Worm (Caenorhabditis elegans): Measurements from ENCODE around the gene dnj-23.

The dnj-23 gene

ce11 chrII:9113759-9114158 lies 5.4 kb upstream of the dnj-23 start (continued):
- 0 out of 2 replicates have a peak, but pooled peaks have one; percentile 28 for TF ChIP-seq Y53G8AR.9 (GFP tag; conservative IDR thresholded peaks at IDR 0.05)
- peak; percentile 42 for TF ChIP-seq atf-7 (tag; optimal IDR thresholded peaks at IDR 0.05)
- TF ChIP-seq zfh-2 (GFP tag; conservative IDR thresholded peaks at IDR 0.05) = no peak; the same call in 1 of the 2 replicates
- TF ChIP-seq D2030.7 (GFP tag; IDR thresholded peaks at IDR 0.05) = no peak
- no peak for TF ChIP-seq nfya-2 (GFP tag; IDR thresholded peaks at IDR 0.05)
- no peak for TF ChIP-seq ceh-40 (GFP tag; IDR thresholded peaks at IDR 0.05)
- TF ChIP-seq let-607 (tag; optimal IDR thresholded peaks at IDR 0.05) = peak; percentile 38 to 76
- peak; percentile 31 for TF ChIP-seq lin-40 (tag; optimal IDR thresholded peaks at IDR 0.05)
- peak; percentile 38; the same call in 1 of the 2 replicates for TF ChIP-seq B0336.3 (GFP tag; IDR thresholded peaks at IDR 0.05)
- TF ChIP-seq K11D2.4 (GFP tag; IDR thresholded peaks at IDR 0.05) = no peak
- no peak for TF ChIP-seq hlh-12 (tag; optimal IDR thresholded peaks at IDR 0.05)
- no peak for TF ChIP-seq hlh-26 (GFP tag; conservative IDR thresholded peaks at IDR 0.05)
- no peak for TF ChIP-seq F33H1.4 (GFP tag; IDR thresholded peaks at IDR 0.05)
- no peak for TF ChIP-seq cebp-2 (GFP tag; IDR thresholded peaks at IDR 0.05)
- TF ChIP-seq die-1 (tag; optimal IDR thresholded peaks at IDR 0.05) = no peak
- TF ChIP-seq Y56A3A.18 (GFP tag; IDR thresholded peaks at IDR 0.05) = no peak
- TF ChIP-seq ceh-91 (GFP tag; IDR thresholded peaks at IDR 0.05) = no peak
- no peak for TF ChIP-seq ama-1 (optimal IDR thresholded peaks at IDR 0.05)
- no peak for TF ChIP-seq ama-1 (GFP tag; optimal IDR thresholded peaks at IDR 0.05)
- no peak for TF ChIP-seq Y53F4B.3 (GFP tag; IDR thresholded peaks at IDR 0.05)
- TF ChIP-seq ztf-22 (GFP tag; optimal IDR thresholded peaks at IDR 0.05) = no peak
- TF ChIP-seq mel-28 (tag; optimal IDR thresholded peaks at IDR 0.05; ENCODE audit: borderline replicate concordance) = no peak
- no peak for TF ChIP-seq lin-35 (GFP tag; optimal IDR thresholded peaks at IDR 0.05)
- TF ChIP-seq mcd-1 (GFP tag; IDR thresholded peaks at IDR 0.05) = peak; percentile 45
- TF ChIP-seq ets-4 (GFP tag; optimal IDR thresholded peaks at IDR 0.05) = no peak
- no peak for TF ChIP-seq F57A8.1 (GFP tag; optimal IDR thresholded peaks at IDR 0.05)
- TF ChIP-seq xnd-1 (tag; optimal IDR thresholded peaks at IDR 0.05) = no peak
- TF ChIP-seq F10E7.11 (tag; optimal IDR thresholded peaks at IDR 0.05) = no peak
- no peak for TF ChIP-seq Y67H2A.10 (GFP tag; conservative IDR thresholded peaks at IDR 0.05)
- TF ChIP-seq tbp1 (GFP tag; optimal IDR thresholded peaks at IDR 0.05) = peak; percentile 33
- TF ChIP-seq efl-1 (GFP tag; optimal IDR thresholded peaks at IDR 0.05) = no peak
- TF ChIP-seq egrh-3 (GFP tag; IDR thresholded peaks at IDR 0.05) = no peak
- TF ChIP-seq ZK185.1 (tag; optimal IDR thresholded peaks at IDR 0.05; ENCODE audit: poor library complexity, severe bottlenecking) = no peak
- TF ChIP-seq pbrm-1 (GFP tag; IDR thresholded peaks at IDR 0.05) = no peak
- no peak for TF ChIP-seq attf-3 (GFP tag; conservative IDR thresholded peaks at IDR 0.05)
- no peak for TF ChIP-seq F37B4.10 (GFP tag; IDR thresholded peaks at IDR 0.05)
- TF ChIP-seq nhr-80 (tag; optimal IDR thresholded peaks at IDR 0.05) = peak; percentile 85
- TF ChIP-seq lsl-1 (GFP tag; optimal IDR thresholded peaks at IDR 0.05) = no peak
- no peak for TF ChIP-seq somi-1 (GFP tag; optimal IDR thresholded peaks at IDR 0.05)
- TF ChIP-seq nhr-90 (tag; optimal IDR thresholded peaks at IDR 0.05) = no peak
- TF ChIP-seq snpc-3.4 (tag; optimal IDR thresholded peaks at IDR 0.05) = no peak
- no peak for TF ChIP-seq ceh-58 (GFP tag; IDR thresholded peaks at IDR 0.05)
- TF ChIP-seq akir-1 (GFP tag; optimal IDR thresholded peaks at IDR 0.05) = no peak
- TF ChIP-seq nfya-1 (tag; optimal IDR thresholded peaks at IDR 0.05; ENCODE audit: borderline replicate concordance, insufficient read depth) = no peak
- TF ChIP-seq egl-18 (GFP tag; IDR thresholded peaks at IDR 0.05) = no peak
- TF ChIP-seq ztf-6 (GFP tag; IDR thresholded peaks at IDR 0.05) = no peak
- no peak for TF ChIP-seq madf-6 (GFP tag; IDR thresholded peaks at IDR 0.05)
- no peak for TF ChIP-seq chd-7 (tag; optimal IDR thresholded peaks at IDR 0.05)
